1 worm cellular context compared by ENCODE assay signal in genomic region chrII:15263054-15263755, ce11.
A peak's percentile ranks its signal among the peaks of the same experiment; 100 is the strongest.
TF ChIP-seq lines count a peak whose summit lies in the region.

No protein-coding gene starts in this region.

TF ChIP-seq in whole organism, L4 larva, 104 proteins besides CTCF, POLR2A, EP300 and RAD21 (continued from another document):
- no peak for TF ChIP-seq madf-5 (GFP tag; IDR thresholded peaks at IDR 0.05; lab: Robert Waterston, UW)
- TF ChIP-seq nhr-42 (GFP tag; IDR thresholded peaks at IDR 0.05; lab: Robert Waterston, UW): peak; percentile 84
- TF ChIP-seq hif-1 (tag; optimal IDR thresholded peaks at IDR 0.05; lab: Kevin White, UChicago): peak in 1 of 2 experiments; percentile 51
- TF ChIP-seq ztf-11 (tag; optimal IDR thresholded peaks at IDR 0.05; lab: Kevin White, UChicago): no peak
- no peak for TF ChIP-seq daf-19 (GFP tag; conservative IDR thresholded peaks at IDR 0.05; lab: Robert Waterston, UW)
